Worm (Caenorhabditis elegans) whole organism, midembryonic: ENCODE measurements around the gene ugt-63.
A peak's percentile ranks its signal among the peaks of the same experiment; 100 is the strongest.

Source experiments
- cog-1 ChIP-seq: sonication (generic microtip); optimal IDR thresholded peaks from 2 replicates; lab custom pipeline; 2016; ENCODE audit warnings: missing genetic modification characterization, missing compliant biosample characterization
- med-1 ChIP-seq: sonication (generic microtip); optimal IDR thresholded peaks from 2 replicates; lab custom pipeline; 2017; ENCODE audit warnings: missing genetic modification characterization, mild to moderate bottlenecking, missing compliant biosample characterization, antibody characterized with exemption, missing genetic modification reagents; ENCODE audit not compliant: insufficient read depth
- tab-1 ChIP-seq: fragments of 200-800 bp; sonication (Bioruptor generic); IDR thresholded peaks from 2 replicates; pipeline ENCODE4 v1.3.6; 2022; ENCODE audit warnings: missing genetic modification characterization, missing compliant biosample characterization
- ztf-29 ChIP-seq: fragments of 200-800 bp; sonication (Bioruptor generic); IDR thresholded peaks from 2 replicates; pipeline ENCODE4 v1.3.6; 2022; ENCODE audit warnings: missing genetic modification reagents, missing genetic modification characterization, missing compliant biosample characterization

Gene ugt-63

ce11 chrV:5069440-5069839, 41.1 kb downstream of the ugt-63 start, which contains the start of gene Y58A7A.1:
TSS of gene Y58A7A.1 (minus strand) at chrV:5069540.
- TF ChIP-seq tab-1: no peak

- TF ChIP-seq med-1 (GFP tag; lab: Kevin White, UChicago) (no peak), ztf-29 (GFP tag; lab: Robert Waterston, UW) (no peak), tab-1 (no peak)
Observed at ce11 chrV:5067390-5067789, 43.2 kb downstream of the ugt-63 start.

- TF ChIP-seq cog-1 (tag; lab: Kevin White, UChicago) (peak; percentile 41), med-1 (GFP tag; lab: Kevin White, UChicago) (no peak)
Observed at ce11 chrV:5064761-5065421, 45.7 kb downstream of the ugt-63 start, which contains the start of gene mlk-1. TSS of gene mlk-1 (minus strand) at chrV:5064811.
